Worm (Caenorhabditis elegans) whole organism, midembryonic: ENCODE results near the gene C39B10.3.

Experiments
- T22C8.4 ChIP-seq: fragments of 200-800 bp; sonication (Bioruptor generic); IDR thresholded peaks from 2 replicates; pipeline ENCODE4 v1.3.6; 2022; ENCODE audit warnings: missing genetic modification characterization, missing compliant biosample characterization
- cog-1 ChIP-seq: sonication (generic microtip); optimal IDR thresholded peaks from 2 replicates; lab custom pipeline; 2016; ENCODE audit warnings: missing genetic modification characterization, missing compliant biosample characterization
- flt-1 ChIP-seq: fragments of 200-800 bp; sonication (Bioruptor generic); IDR thresholded peaks from 2 replicates; pipeline ENCODE4 v1.3.6; 2022; ENCODE audit warnings: missing genetic modification characterization, missing compliant biosample characterization
- klf-2 ChIP-seq: fragments of 200-800 bp; sonication (Bioruptor generic); conservative IDR thresholded peaks from 2 replicates; pipeline ENCODE4 v1.3.6; 2022; ENCODE audit warnings: missing genetic modification reagents, missing genetic modification characterization, missing compliant biosample characterization
- med-1 ChIP-seq: sonication (generic microtip); optimal IDR thresholded peaks from 2 replicates; lab custom pipeline; 2017; ENCODE audit warnings: missing genetic modification characterization, mild to moderate bottlenecking, missing compliant biosample characterization, antibody characterized with exemption, missing genetic modification reagents; ENCODE audit not compliant: insufficient read depth
- ref-1 ChIP-seq: fragments of 200-800 bp; sonication (Bioruptor generic); conservative IDR thresholded peaks from 2 replicates; pipeline ENCODE4 v1.3.6; 2022; ENCODE audit warnings: missing genetic modification reagents, missing genetic modification characterization, missing compliant biosample characterization
- tab-1 ChIP-seq: fragments of 200-800 bp; sonication (Bioruptor generic); IDR thresholded peaks from 2 replicates; pipeline ENCODE4 v1.3.6; 2022; ENCODE audit warnings: missing genetic modification characterization, missing compliant biosample characterization
- ztf-23 ChIP-seq: fragments of 200-800 bp; sonication (Bioruptor generic); IDR thresholded peaks from 2 replicates; pipeline ENCODE4 v1.3.6; 2022; ENCODE audit warnings: missing genetic modification reagents, missing genetic modification characterization, missing compliant biosample characterization
- ztf-29 ChIP-seq: fragments of 200-800 bp; sonication (Bioruptor generic); IDR thresholded peaks from 2 replicates; pipeline ENCODE4 v1.3.6; 2022; ENCODE audit warnings: missing genetic modification reagents, missing genetic modification characterization, missing compliant biosample characterization

The C39B10.3 gene

ce11 chrX:10474998-10475577 lies 31.2 kb downstream of the C39B10.3 start, which contains the start of gene elt-4:
Gene elt-4 (plus strand): TSS chrX:10475527.
- TF ChIP-seq klf-2 (GFP tag; lab: Robert Waterston, UW), result no peak

- TF ChIP-seq cog-1 (no peak), med-1 (no peak)
Observed at ce11 chrX:10476573-10476972, 32.6 kb downstream of the C39B10.3 start, which contains the start of gene C39B10.7. Gene C39B10.7 (plus strand): TSS chrX:10476873.

ce11 chrX:10477172-10477985 lies 33.4 kb downstream of the C39B10.3 start:
- TF ChIP-seq cog-1 (no peak), ztf-29 (GFP tag; lab: Robert Waterston, UW) (no peak), med-1 (no peak), tab-1 (GFP tag; lab: Robert Waterston, UW) (no peak), T22C8.4 (GFP tag; lab: Robert Waterston, UW) (no peak), ztf-23 (no peak), ref-1 (GFP tag; lab: Robert Waterston, UW) (no peak), klf-2 (GFP tag; lab: Robert Waterston, UW) (no peak), flt-1 (no peak)

ce11 chrX:10479108-10479738 lies 35.3 kb downstream of the C39B10.3 start:
- TF ChIP-seq ref-1 (GFP tag; lab: Robert Waterston, UW) (no peak), tab-1 (GFP tag; lab: Robert Waterston, UW) (no peak), med-1 (no peak), klf-2 (GFP tag; lab: Robert Waterston, UW) (no peak), flt-1 (no peak), ztf-23 (no peak), cog-1 (no peak), T22C8.4 (GFP tag; lab: Robert Waterston, UW) (no peak), ztf-29 (GFP tag; lab: Robert Waterston, UW) (no peak)

ce11 chrX:10480563-10481290 lies 36.8 kb downstream of the C39B10.3 start, which contains the start of gene elt-2:
Gene elt-2 (plus strand): TSS chrX:10481240.
- TF ChIP-seq med-1 (no peak), klf-2 (GFP tag; lab: Robert Waterston, UW) (no peak), ztf-29 (GFP tag; lab: Robert Waterston, UW) (no peak), cog-1 (no peak), flt-1 (no peak), tab-1 (GFP tag; lab: Robert Waterston, UW) (no peak), T22C8.4 (GFP tag; lab: Robert Waterston, UW) (no peak), ref-1 (GFP tag; lab: Robert Waterston, UW) (no peak), ztf-23 (no peak)

- TF ChIP-seq T22C8.4 (GFP tag; lab: Robert Waterston, UW), result no peak
- no peak for TF ChIP-seq klf-2 (GFP tag; lab: Robert Waterston, UW)
- no peak for TF ChIP-seq med-1
- no peak for TF ChIP-seq ztf-23
- TF ChIP-seq tab-1 (GFP tag; lab: Robert Waterston, UW), result no peak
- no peak for TF ChIP-seq ztf-29 (GFP tag; lab: Robert Waterston, UW)
- TF ChIP-seq flt-1, result no peak
Observed at ce11 chrX:10482272-10482671, 38.3 kb downstream of the C39B10.3 start.

- TF ChIP-seq tab-1 (GFP tag; lab: Robert Waterston, UW), result no peak
- TF ChIP-seq ref-1 (GFP tag; lab: Robert Waterston, UW), result no peak
- no peak for TF ChIP-seq cog-1
- TF ChIP-seq klf-2 (GFP tag; lab: Robert Waterston, UW), result no peak
- TF ChIP-seq flt-1, result no peak
- TF ChIP-seq med-1, result no peak
- no peak for TF ChIP-seq ztf-29 (GFP tag; lab: Robert Waterston, UW)
Observed at ce11 chrX:10485300-10485755, 41.4 kb downstream of the C39B10.3 start, which contains the start of gene C33D3.3. Gene C33D3.3 (plus strand): TSS chrX:10485350.

ce11 chrX:10488763-10489162 lies 44.8 kb downstream of the C39B10.3 start, which contains the start of gene C33D3.4:
Gene C33D3.4 (plus strand): TSS chrX:10489063.
- TF ChIP-seq med-1 (no peak), T22C8.4 (GFP tag; lab: Robert Waterston, UW) (no peak), ref-1 (GFP tag; lab: Robert Waterston, UW) (no peak), ztf-23 (no peak), cog-1 (no peak), ztf-29 (GFP tag; lab: Robert Waterston, UW) (no peak), tab-1 (GFP tag; lab: Robert Waterston, UW) (no peak), flt-1 (no peak)

ce11 chrX:10491044-10491443 lies 47.1 kb downstream of the C39B10.3 start, which contains the start of gene C33D3.5:
Gene C33D3.5 (plus strand): TSS chrX:10491344.
- no peak for TF ChIP-seq cog-1
- no peak for TF ChIP-seq ztf-29 (GFP tag; lab: Robert Waterston, UW)
- TF ChIP-seq ztf-23, result no peak
- no peak for TF ChIP-seq T22C8.4 (GFP tag; lab: Robert Waterston, UW)
- TF ChIP-seq klf-2 (GFP tag; lab: Robert Waterston, UW), result no peak
- no peak for TF ChIP-seq med-1
- no peak for TF ChIP-seq tab-1 (GFP tag; lab: Robert Waterston, UW)
- no peak for TF ChIP-seq ref-1 (GFP tag; lab: Robert Waterston, UW)
- TF ChIP-seq flt-1, result no peak
